Fruit fly (Drosophila melanogaster) whole organism, pupa: ENCODE data around the gene CG12253.

Experiments
- CG14655 ChIP-seq: fragments of 200-800 bp; sonication (Bioruptor generic); optimal IDR thresholded peaks from 3 replicates; lab custom pipeline; 2017; ENCODE audit warnings: mild to moderate bottlenecking, missing biosample characterization, missing genetic modification reagents, missing genetic modification characterization
- CG34367 ChIP-seq: fragments of 200-800 bp; sonication (Bioruptor generic); optimal IDR thresholded peaks from 2 replicates; lab custom pipeline; 2018; ENCODE audit warnings: missing biosample characterization, mild to moderate bottlenecking, missing genetic modification characterization
- EcR ChIP-seq: fragments of 200-800 bp; sonication (Bioruptor generic); optimal IDR thresholded peaks from 3 replicates; lab custom pipeline; 2019; ENCODE audit warnings: missing biosample characterization, missing genetic modification characterization, mild to moderate bottlenecking, moderate library complexity, missing genetic modification reagents

DNA sequence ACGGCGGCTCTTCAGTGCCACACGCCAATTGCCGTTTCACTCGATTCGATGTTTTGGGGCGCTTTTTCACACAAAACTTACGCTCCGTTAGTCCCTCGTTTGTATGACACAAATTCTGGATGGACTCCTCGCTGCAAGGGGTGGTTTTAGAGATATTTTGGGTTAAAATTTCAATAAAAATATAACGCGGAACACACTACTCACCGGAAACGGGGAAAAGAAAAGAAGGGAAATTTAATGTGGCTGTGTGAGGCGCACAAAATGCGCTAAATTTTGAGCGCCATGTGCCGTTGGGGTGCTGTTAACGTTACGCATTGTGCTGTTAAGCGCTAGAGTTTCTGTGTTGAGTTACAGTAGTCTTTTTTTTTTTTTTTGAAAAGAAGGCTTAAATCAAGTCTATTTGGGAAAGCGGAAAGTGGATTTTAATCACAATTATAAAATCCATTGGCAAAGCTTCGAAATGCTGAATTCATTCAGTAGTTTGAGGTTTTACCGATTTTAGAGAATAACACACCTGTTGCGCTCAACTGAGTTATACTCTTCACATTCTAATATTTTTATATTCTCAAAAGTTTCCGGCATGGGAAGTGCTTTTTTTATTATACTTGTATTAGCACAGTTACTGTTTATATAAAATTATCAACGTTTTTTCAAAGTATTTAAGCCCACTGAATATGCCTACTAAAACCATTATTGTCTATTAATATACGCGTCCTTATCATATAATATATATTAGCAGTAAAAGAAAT lies 16.5 kb downstream of the CG12253 start, which contains the start of gene RpL9:
- no peak for TF ChIP-seq CG34367 (tag; lab: Kevin White, UChicago)
- no peak for TF ChIP-seq CG14655 (GFP tag; lab: Kevin White, UChicago)
- no peak for TF ChIP-seq EcR
